Fruit fly (Drosophila melanogaster) whole organism: ENCODE results near the gene CG9717.

Source experiments
- CG8478 ChIP-seq: fragments of >200 bp; optimal IDR thresholded peaks from 2 replicates; lab custom pipeline; 2018; ENCODE audit warnings: inconsistent platforms
- Dll ChIP-seq: fragments of >200 bp; optimal IDR thresholded peaks from 2 replicates; lab custom pipeline; 2017
- EcR ChIP-seq, 2 experiments: fragments of >200 bp; optimal IDR thresholded peaks; 2 replicates each; lab custom pipeline; 2017; ENCODE audit warnings: missing biosample characterization in 2 of 2, missing genetic modification characterization in 2 of 2, missing genetic modification reagents in 2 of 2
- pan ChIP-seq: fragments of >200 bp; optimal IDR thresholded peaks from 2 replicates; lab custom pipeline; 2017
- psq ChIP-seq: fragments of >200 bp; optimal IDR thresholded peaks from 2 replicates; lab custom pipeline; 2017

- TF ChIP-seq EcR (GFP tag; optimal IDR thresholded peaks at IDR 0.05; lab: Kevin White, UChicago): no peak
- TF ChIP-seq psq: no peak
- no peak for TF ChIP-seq Dll (lab: Kevin White, UChicago)
- no peak for TF ChIP-seq pan (lab: Kevin White, UChicago)
- TF ChIP-seq CG8478: no peak
Measured at dm6 chr3R:30552548-30552947, 34.6 kb downstream of the CG9717 start.
